Fruit fly (Drosophila melanogaster): ENCODE data around the gene CG14223.

Gene CG14223

dm6 chrX:19651757-19652419 lies 11.9 kb downstream of the CG14223 start, which contains the start of the genes Ranbp21 and Elys (continued):
- TF ChIP-seq slbo (GFP tag; IDR thresholded peaks at IDR 0.05) (peak; percentile 77), CG16863 (GFP tag; optimal IDR thresholded peaks at IDR 0.05) (peak; percentile 56), otp (GFP tag; IDR thresholded peaks at IDR 0.05) (no peak), CG10979 (tag; optimal IDR thresholded peaks at IDR 0.05) (peak; percentile 6), CG16779 (GFP tag; IDR thresholded peaks at IDR 0.05) (no peak), sob (GFP tag; IDR thresholded peaks at IDR 0.05) (peak; percentile 41; the same call in 1 of the 2 replicates), Sin3A (optimal IDR thresholded peaks at IDR 0.05) (peak; percentile 95), CG8765 (GFP tag; IDR thresholded peaks at IDR 0.05) (peak; percentile 31; the same call in 1 of the 2 replicates), salm (tag; optimal IDR thresholded peaks at IDR 0.05) (no peak), Nf-YA (GFP tag; IDR thresholded peaks at IDR 0.05) (no peak; the same call in 1 of the 2 replicates), run (tag; optimal IDR thresholded peaks at IDR 0.05) (no peak), CG10274 (GFP tag; optimal IDR thresholded peaks at IDR 0.05) (no peak), CG34422 (GFP tag; IDR thresholded peaks at IDR 0.05) (peak; percentile 63), CG2712 (tag; optimal IDR thresholded peaks at IDR 0.05) (no peak), Blimp-1 (GFP tag; optimal IDR thresholded peaks at IDR 0.05) (no peak), CG2120 (GFP tag; optimal IDR thresholded peaks at IDR 0.05) (peak; percentile 73), CG2116 (GFP tag; optimal IDR thresholded peaks at IDR 0.05) (peak; percentile 40), Mes4 (GFP tag; optimal IDR thresholded peaks at IDR 0.05) (peak; percentile 61), Lpt (GFP tag; optimal IDR thresholded peaks at IDR 0.05) (no peak), CG18476 (GFP tag; optimal IDR thresholded peaks at IDR 0.05) (peak; percentile 22), Abd-B (GFP tag; optimal IDR thresholded peaks at IDR 0.05) (peak; percentile 37), CG4854 (GFP tag; optimal IDR thresholded peaks at IDR 0.05) (no peak), Med (GFP tag) (peak; percentile 91), CG1602 (GFP tag; optimal IDR thresholded peaks at IDR 0.05) (peak; percentile 50), mam (GFP tag; optimal IDR thresholded peaks at IDR 0.05) (peak; percentile 66), CG12104 (GFP tag; optimal IDR thresholded peaks at IDR 0.05) (peak; percentile 11), CG14014 (GFP tag; IDR thresholded peaks at IDR 0.05) (0 out of 2 replicates have a peak, but pooled peaks have one; percentile 29), sens (GFP tag) (peak; percentile 94), aop (GFP tag; IDR thresholded peaks at IDR 0.05) (no peak), da (GFP tag; optimal IDR thresholded peaks at IDR 0.05) (peak; percentile 24), Aef1 (GFP tag; IDR thresholded peaks at IDR 0.05) (peak; percentile 55), Dll (GFP tag; IDR thresholded peaks at IDR 0.05; ENCODE audit: partially characterized antibody) (peak; percentile 31; the same call in 1 of the 4 replicates), CG13775 (GFP tag; optimal IDR thresholded peaks at IDR 0.05) (peak; percentile 58), CG10366 (GFP tag; IDR thresholded peaks at IDR 0.05) (peak; percentile 55), CG6272 (GFP tag; IDR thresholded peaks at IDR 0.05) (peak; percentile 40; the same call in 1 of the 2 replicates), grau (tag; optimal IDR thresholded peaks at IDR 0.05) (peak; percentile 40), H15 (GFP tag; IDR thresholded peaks at IDR 0.05) (peak; percentile 46; the same call in 1 of the 3 replicates), lilli (GFP tag; optimal IDR thresholded peaks at IDR 0.05) (peak; percentile 69), Neu2 (GFP tag; optimal IDR thresholded peaks at IDR 0.05; ENCODE audit: borderline replicate concordance) (no peak), CG13296 (GFP tag; optimal IDR thresholded peaks at IDR 0.05) (no peak), tna (GFP tag; IDR thresholded peaks at IDR 0.05; ENCODE audit: partially characterized antibody) (no peak), esg (GFP tag; conservative IDR thresholded peaks at IDR 0.05) (peak; percentile 47; the same call in 1 of the 2 replicates), NFAT (GFP tag; IDR thresholded peaks at IDR 0.05) (0 out of 2 replicates have a peak, but pooled peaks have one; percentile 15)

Measured in whole organism, embryonic.